Worm (Caenorhabditis elegans): Measurements from ENCODE around the gene Y22D7AL.16.

Y22D7AL.16 gene

DNA sequence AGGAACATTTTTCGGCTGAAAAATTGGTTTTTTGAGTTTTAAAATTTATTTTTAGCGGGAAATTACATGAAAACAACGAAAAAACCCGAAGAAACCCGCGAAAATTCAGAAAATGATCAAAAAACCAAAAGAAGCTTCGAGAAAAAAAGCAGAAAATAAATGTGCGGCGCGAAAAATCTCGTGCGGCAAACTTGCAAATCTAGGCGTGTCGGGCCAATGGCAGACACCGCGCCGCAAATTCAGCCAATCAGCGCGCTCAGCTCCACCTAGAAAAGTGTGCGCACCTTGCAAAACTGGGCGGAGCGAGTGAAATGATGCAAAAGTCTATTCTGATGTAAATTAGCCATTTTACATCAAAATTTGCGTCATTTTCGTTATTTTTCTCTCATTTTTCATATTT is 46.1 kb downstream of the Y22D7AL.16 start, which contains the start of gene Y22D7AL.10 (continued):
- peak; percentile 64 for TF ChIP-seq tbx-9 (tag; optimal IDR thresholded peaks at IDR 0.05; ENCODE audit: borderline replicate concordance)
- peak; percentile 66 for TF ChIP-seq snpc-1.1 (tag; optimal IDR thresholded peaks at IDR 0.05; ENCODE audit: insufficient read depth)
- peak; percentile 80 for TF ChIP-seq egrh-3 (GFP tag; IDR thresholded peaks at IDR 0.05)
- TF ChIP-seq F57C9.4 (tag; optimal IDR thresholded peaks at IDR 0.05) = peak; percentile 93
- TF ChIP-seq attf-6 (GFP tag; IDR thresholded peaks at IDR 0.05) = peak; percentile 87
- TF ChIP-seq ceh-40 (GFP tag; IDR thresholded peaks at IDR 0.05) = 0 out of 2 replicates have a peak, but pooled peaks have one; percentile 44
- peak; percentile 90 for TF ChIP-seq snpc-1.3 (tag; optimal IDR thresholded peaks at IDR 0.05; ENCODE audit: insufficient read depth)
- no peak for TF ChIP-seq F55B11.4 (tag; optimal IDR thresholded peaks at IDR 0.05; ENCODE audit: borderline replicate concordance, insufficient read depth)
- peak; percentile 81 for TF ChIP-seq lin-26 (GFP tag; IDR thresholded peaks at IDR 0.05)
- peak; percentile 99 for TF ChIP-seq zfh-2 (GFP tag; conservative IDR thresholded peaks at IDR 0.05)
- TF ChIP-seq atf-7 (tag; optimal IDR thresholded peaks at IDR 0.05) = peak; percentile 97
- peak; percentile 96 for TF ChIP-seq ztf-26 (tag; optimal IDR thresholded peaks at IDR 0.05)
- TF ChIP-seq let-526 (GFP tag; IDR thresholded peaks at IDR 0.05) = peak; percentile 92
- peak; percentile 81 for TF ChIP-seq F57A8.1 (GFP tag; optimal IDR thresholded peaks at IDR 0.05)
- TF ChIP-seq egl-44 (GFP tag; IDR thresholded peaks at IDR 0.05) = peak; percentile 93
- TF ChIP-seq ekl-4 (GFP tag; IDR thresholded peaks at IDR 0.05) = peak; percentile 99
- TF ChIP-seq chd-7 (tag; optimal IDR thresholded peaks at IDR 0.05) = peak; percentile 98
- peak; percentile 73 for TF ChIP-seq snpc-4 (GFP tag; optimal IDR thresholded peaks at IDR 0.05)
- TF ChIP-seq snpc-4 (tag; optimal IDR thresholded peaks at IDR 0.05) = peak in 3 of 4 experiments; percentile 60 to 90 (median 77)
- peak; percentile 91 for TF ChIP-seq hmg-20 (GFP tag; IDR thresholded peaks at IDR 0.05)
- TF ChIP-seq Y53G8AR.9 (GFP tag; conservative IDR thresholded peaks at IDR 0.05) = peak; percentile 98
- TF ChIP-seq mel-28 (tag; optimal IDR thresholded peaks at IDR 0.05; ENCODE audit: borderline replicate concordance) = peak; percentile 87
- no peak for TF ChIP-seq akir-1 (GFP tag; optimal IDR thresholded peaks at IDR 0.05)
- peak; percentile 99 for TF ChIP-seq lin-40 (tag; optimal IDR thresholded peaks at IDR 0.05)
- peak; percentile 90 for TF ChIP-seq nhr-27 (tag; optimal IDR thresholded peaks at IDR 0.05)
- peak; percentile 82 for TF ChIP-seq nhr-90 (tag; optimal IDR thresholded peaks at IDR 0.05)
- peak; percentile 96 for TF ChIP-seq F37B4.10 (GFP tag; IDR thresholded peaks at IDR 0.05)
- peak; percentile 91 for TF ChIP-seq F23B12.7 (tag; optimal IDR thresholded peaks at IDR 0.05; ENCODE audit: insufficient read depth)
- peak; percentile 97 for TF ChIP-seq K12H6.12 (tag; optimal IDR thresholded peaks at IDR 0.05)
- TF ChIP-seq let-607 (tag; optimal IDR thresholded peaks at IDR 0.05) = peak; percentile 83 to 92
- TF ChIP-seq hlh-12 (tag; optimal IDR thresholded peaks at IDR 0.05) = no peak
- peak; percentile 97 for TF ChIP-seq C17E4.6 (GFP tag; IDR thresholded peaks at IDR 0.05)
- TF ChIP-seq lir-1 (GFP tag; conservative IDR thresholded peaks at IDR 0.05) = peak; percentile 97
- peak; percentile 92 for TF ChIP-seq lsl-1 (GFP tag; optimal IDR thresholded peaks at IDR 0.05)
- peak; percentile 98 for TF ChIP-seq unc-130 (GFP tag; optimal IDR thresholded peaks at IDR 0.05)
- TF ChIP-seq nhr-120 (GFP tag; IDR thresholded peaks at IDR 0.05) = 0 out of 2 replicates have a peak, but pooled peaks have one; percentile 70
- TF ChIP-seq hlh-26 (GFP tag; conservative IDR thresholded peaks at IDR 0.05) = no peak
- TF ChIP-seq Y56A3A.18 (GFP tag; IDR thresholded peaks at IDR 0.05) = peak; percentile 97
- TF ChIP-seq die-1 (tag; optimal IDR thresholded peaks at IDR 0.05) = peak; percentile 77
- TF ChIP-seq sptf-2 (GFP tag; optimal IDR thresholded peaks at IDR 0.05) = peak; percentile 68
- peak; percentile 82 for TF ChIP-seq ztf-22 (GFP tag; optimal IDR thresholded peaks at IDR 0.05)
- TF ChIP-seq dpl-1 (GFP tag; optimal IDR thresholded peaks at IDR 0.05) = peak; percentile 92
- peak; percentile 97 for TF ChIP-seq madf-6 (GFP tag; IDR thresholded peaks at IDR 0.05)
- peak; percentile 85 for TF ChIP-seq nhr-80 (tag; optimal IDR thresholded peaks at IDR 0.05)
- TF ChIP-seq ccch-3 (GFP tag; optimal IDR thresholded peaks at IDR 0.05) = peak; percentile 24
- peak; percentile 80 for TF ChIP-seq tbp1 (GFP tag; optimal IDR thresholded peaks at IDR 0.05)
- TF ChIP-seq tlf-1 (GFP tag; optimal IDR thresholded peaks at IDR 0.05) = peak; percentile 100
- peak; percentile 69 for TF ChIP-seq fkh-3 (tag; optimal IDR thresholded peaks at IDR 0.05)
